Worm (Caenorhabditis elegans) whole organism, L4 larva: ENCODE measurements around the gene F59B10.2.

ENCODE experiments used
- ces-1 ChIP-seq: fragments of 150-350 bp; sonication (generic microtip); optimal IDR thresholded peaks from 4 replicates; lab custom pipeline; 2014; ENCODE audit warnings: missing biosample characterization, missing genetic modification reagents, missing genetic modification characterization
- daf-8 ChIP-seq: fragments of 200-800 bp; sonication (Bioruptor generic); IDR thresholded peaks from 2 replicates; pipeline ENCODE4 v1.3.6; 2022; ENCODE audit warnings: missing genetic modification characterization, missing compliant biosample characterization
- dve-1 ChIP-seq: sonication (generic microtip); optimal IDR thresholded peaks from 2 replicates; lab custom pipeline; 2017; ENCODE audit warnings: antibody characterized with exemption, mild to moderate bottlenecking, missing genetic modification characterization, missing compliant biosample characterization; ENCODE audit not compliant: insufficient read depth
- jun-1 ChIP-seq: fragments of 150-350 bp; optimal IDR thresholded peaks from 2 replicates; lab custom pipeline; 2014; ENCODE audit warnings: missing biosample characterization, missing genetic modification reagents, missing genetic modification characterization
- nhr-11 ChIP-seq: fragments of 150-350 bp; optimal IDR thresholded peaks from 2 replicates; lab custom pipeline; 2014; ENCODE audit warnings: missing biosample characterization, missing genetic modification characterization
- nhr-48 ChIP-seq: sonication (generic microtip); optimal IDR thresholded peaks from 2 replicates; lab custom pipeline; 2016; ENCODE audit warnings: mild to moderate bottlenecking, missing genetic modification characterization, missing compliant biosample characterization
- pha-4 ChIP-seq, 2 experiments: fragments of 150-350 bp in 1 of 2; fragments of 200-800 bp in 1 of 2; sonication (Bioruptor generic) in 1 of 2; IDR thresholded peaks in 1 of 2; optimal IDR thresholded peaks in 1 of 2; 2 replicates each; pipeline versions ENCODE4 v1.3.6 to Lab custom; 2014 to 2022; ENCODE audit warnings: missing genetic modification characterization in 2 of 2, missing genetic modification reagents in 2 of 2, missing biosample characterization in 1 of 2, missing compliant biosample characterization in 1 of 2
- skn-1 ChIP-seq: fragments of 150-350 bp; optimal IDR thresholded peaks from 2 replicates; lab custom pipeline; 2014; ENCODE audit warnings: missing biosample characterization, missing genetic modification characterization
- ztf-7 ChIP-seq: fragments of 150-350 bp; optimal IDR thresholded peaks from 2 replicates; lab custom pipeline; 2014; ENCODE audit warnings: missing biosample characterization, missing genetic modification characterization

DNA sequence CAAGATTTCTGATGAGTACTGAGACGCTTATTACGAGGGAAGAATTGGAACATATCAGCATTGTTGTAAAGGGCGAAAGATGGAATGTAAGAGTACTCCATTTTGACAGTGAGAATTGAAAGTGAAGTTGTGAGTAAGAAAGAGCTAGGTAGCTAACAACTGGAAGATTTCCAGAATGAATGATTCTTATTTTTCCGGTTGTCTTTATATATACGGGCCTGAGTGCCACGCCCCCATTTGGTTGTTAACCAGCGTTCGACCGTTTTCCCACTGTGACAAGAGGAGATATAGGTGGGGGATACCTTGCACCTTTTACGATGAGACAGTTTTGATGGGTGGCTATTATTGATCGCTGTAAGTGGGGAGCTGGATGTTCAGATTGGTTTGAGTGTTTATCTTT, 38.4 kb downstream of the F59B10.2 start, which contains the start of gene ZK666.1:
- no peak for TF ChIP-seq daf-8 (GFP tag; lab: Robert Waterston, UW)
- no peak for TF ChIP-seq ztf-7 (tag; lab: Kevin White, UChicago)
- TF ChIP-seq ces-1: no peak
- TF ChIP-seq nhr-48 (tag; lab: Kevin White, UChicago): no peak
- no peak for TF ChIP-seq skn-1 (tag; lab: Kevin White, UChicago)
- TF ChIP-seq dve-1 (tag; lab: Kevin White, UChicago): no peak
- TF ChIP-seq pha-4 (GFP tag; IDR thresholded peaks at IDR 0.05; lab: Robert Waterston, UW): no peak
- TF ChIP-seq pha-4 (tag; optimal IDR thresholded peaks at IDR 0.05; lab: Kevin White, UChicago): no peak
- no peak for TF ChIP-seq nhr-11 (tag; lab: Kevin White, UChicago)
- no peak for TF ChIP-seq jun-1 (tag; lab: Kevin White, UChicago)
